Worm (Caenorhabditis elegans) whole organism, L3 larva: Measurements from ENCODE around the gene F10E9.11.

Experiments used
- R02D3.7 ChIP-seq: fragments of 150-350 bp; optimal IDR thresholded peaks from 2 replicates; lab custom pipeline; 2014; ENCODE audit warnings: missing biosample characterization, missing genetic modification characterization
- ZK546.5 ChIP-seq: sonication (generic microtip); optimal IDR thresholded peaks from 2 replicates; lab custom pipeline; 2017; ENCODE audit warnings: missing biosample characterization, missing genetic modification characterization
- ama-1 ChIP-seq: fragments of 150-350 bp; optimal IDR thresholded peaks from 2 replicates; lab custom pipeline; 2018
- ceh-28 ChIP-seq: fragments of 150-350 bp; optimal IDR thresholded peaks from 2 replicates; lab custom pipeline; 2014; ENCODE audit warnings: missing biosample characterization, missing genetic modification reagents, missing genetic modification characterization
- ceh-82 ChIP-seq: fragments of 150-350 bp; optimal IDR thresholded peaks from 2 replicates; lab custom pipeline; 2014; ENCODE audit warnings: missing biosample characterization, missing genetic modification characterization
- egl-27 ChIP-seq: sonication (generic microtip); optimal IDR thresholded peaks from 4 replicates; lab custom pipeline; 2017; ENCODE audit warnings: missing biosample characterization, missing genetic modification reagents, missing genetic modification characterization
- fkh-10 ChIP-seq: sonication (generic microtip); optimal IDR thresholded peaks from 2 replicates; lab custom pipeline; 2017; ENCODE audit warnings: missing biosample characterization, missing genetic modification reagents, missing genetic modification characterization
- jun-1 ChIP-seq: fragments of 150-350 bp; optimal IDR thresholded peaks from 2 replicates; lab custom pipeline; 2014; ENCODE audit warnings: missing biosample characterization, missing genetic modification reagents, missing genetic modification characterization
- mdl-1 ChIP-seq: fragments of 150-350 bp; optimal IDR thresholded peaks from 2 replicates; lab custom pipeline; 2014; ENCODE audit warnings: missing biosample characterization, missing genetic modification characterization
- nhr-237 ChIP-seq: fragments of 150-350 bp; optimal IDR thresholded peaks from 2 replicates; lab custom pipeline; 2014; ENCODE audit warnings: missing biosample characterization, missing genetic modification characterization
- nhr-76 ChIP-seq: fragments of 150-350 bp; sonication (generic microtip); optimal IDR thresholded peaks from 5 replicates; lab custom pipeline; 2014; ENCODE audit warnings: missing biosample characterization, missing genetic modification characterization
- sea-2 ChIP-seq: fragments of 150-350 bp; sonication (generic microtip); optimal IDR thresholded peaks from 4 replicates; lab custom pipeline; 2014; ENCODE audit warnings: missing biosample characterization, missing genetic modification reagents, missing genetic modification characterization
- snpc-4 ChIP-seq: fragments of 150-350 bp; optimal IDR thresholded peaks from 2 replicates; lab custom pipeline; 2014; ENCODE audit warnings: missing biosample characterization, missing genetic modification characterization
- tbx-2 ChIP-seq: sonication (generic microtip); optimal IDR thresholded peaks from 2 replicates; lab custom pipeline; 2016; ENCODE audit warnings: mild to moderate bottlenecking, missing genetic modification characterization, missing compliant biosample characterization

ce11 chrIII:8354644-8355461 lies 35.8 kb upstream of the F10E9.11 start, which contains the start of gene unc-116:
- TF ChIP-seq fkh-10 (GFP tag; lab: Kevin White, UChicago) (no peak), mdl-1 (tag; lab: Kevin White, UChicago) (peak; percentile 36), sea-2 (GFP tag; lab: Kevin White, UChicago) (no peak), snpc-4 (peak; percentile 4), tbx-2 (tag; lab: Kevin White, UChicago) (no peak), ceh-28 (tag; lab: Kevin White, UChicago) (peak; percentile 52), ama-1 (peak; percentile 15), nhr-76 (tag; lab: Kevin White, UChicago) (no peak), jun-1 (tag; lab: Kevin White, UChicago) (no peak), R02D3.7 (tag; lab: Kevin White, UChicago) (no peak), ceh-82 (tag; lab: Kevin White, UChicago) (no peak), egl-27 (tag; lab: Kevin White, UChicago) (no peak), ZK546.5 (tag; lab: Kevin White, UChicago) (no peak), nhr-237 (no peak)
